Fruit fly (Drosophila melanogaster) whole organism, embryonic: ENCODE results near the gene kud.
A peak's percentile ranks its signal among the peaks of the same experiment; 100 is the strongest.

ENCODE experiments used
- Atf-2 ChIP-seq: fragments of 200-800 bp; sonication (Bioruptor generic); optimal IDR thresholded peaks from 2 replicates; lab custom pipeline; 2016; ENCODE audit warnings: missing biosample characterization, missing genetic modification characterization
- CG10462 ChIP-seq: fragments of 200-800 bp; sonication (Bioruptor generic); optimal IDR thresholded peaks from 2 replicates; lab custom pipeline; 2016; ENCODE audit warnings: missing biosample characterization, missing genetic modification characterization
- CG11247 ChIP-seq: fragments of 200-800 bp; sonication (Bioruptor generic); IDR thresholded peaks from 2 replicates; pipeline ENCODE4 v1.3.6; 2022; ENCODE audit warnings: missing biosample characterization, missing genetic modification characterization
- CG11504 ChIP-seq: fragments of 200-800 bp; sonication (Bioruptor generic); optimal IDR thresholded peaks from 3 replicates; lab custom pipeline; 2019; ENCODE audit warnings: missing biosample characterization, mild to moderate bottlenecking, missing genetic modification characterization, moderate library complexity
- CG12155 ChIP-seq: fragments of 200-800 bp; sonication (Bioruptor generic); optimal IDR thresholded peaks from 3 replicates; lab custom pipeline; 2016; ENCODE audit warnings: missing biosample characterization, missing genetic modification characterization
- CG1832 ChIP-seq: fragments of 200-800 bp; sonication (Bioruptor generic); optimal IDR thresholded peaks from 2 replicates; lab custom pipeline; 2017; ENCODE audit warnings: missing biosample characterization, mild to moderate bottlenecking, missing genetic modification characterization, inconsistent platforms
- CG18619 ChIP-seq: fragments of 200-800 bp; sonication (Bioruptor generic); optimal IDR thresholded peaks from 3 replicates; lab custom pipeline; 2017; ENCODE audit warnings: missing biosample characterization, mild to moderate bottlenecking, missing genetic modification characterization
- CG3281 ChIP-seq: fragments of 200-800 bp; sonication (Bioruptor generic); optimal IDR thresholded peaks from 3 replicates; lab custom pipeline; 2017; ENCODE audit warnings: missing biosample characterization, mild to moderate bottlenecking, missing genetic modification characterization
- CG34422 ChIP-seq: fragments of 200-800 bp; sonication (Bioruptor generic); IDR thresholded peaks from 3 replicates; pipeline ENCODE4 v1.3.6; 2022; ENCODE audit warnings: missing biosample characterization, missing genetic modification characterization
- CG4854 ChIP-seq: fragments of 200-800 bp; sonication (Bioruptor generic); optimal IDR thresholded peaks from 2 replicates; lab custom pipeline; 2016; ENCODE audit warnings: missing biosample characterization, missing genetic modification characterization, inconsistent platforms
- CG6272 ChIP-seq: fragments of 200-800 bp; sonication (Bioruptor generic); IDR thresholded peaks from 2 replicates; pipeline ENCODE4 v1.3.6; 2022; ENCODE audit warnings: missing biosample characterization, missing genetic modification characterization
- CG6791 ChIP-seq: fragments of 200-800 bp; sonication (Bioruptor generic); IDR thresholded peaks from 3 replicates; pipeline ENCODE4 v1.3.6; 2022; ENCODE audit warnings: missing biosample characterization, missing genetic modification characterization; ENCODE audit not compliant: partially characterized antibody
- CG7963 ChIP-seq: fragments of 200-800 bp; sonication (Bioruptor generic); IDR thresholded peaks from 3 replicates; pipeline ENCODE4 v1.3.6; 2022; ENCODE audit warnings: missing biosample characterization, missing genetic modification characterization; ENCODE audit not compliant: partially characterized antibody
- CG9215 ChIP-seq: fragments of 200-800 bp; sonication (Bioruptor generic); IDR thresholded peaks from 2 replicates; pipeline ENCODE4 v1.3.6; 2022; ENCODE audit warnings: missing biosample characterization, missing genetic modification characterization
- Dek ChIP-seq: fragments of 200-800 bp; sonication (Bioruptor generic); optimal IDR thresholded peaks from 3 replicates; lab custom pipeline; 2019; ENCODE audit warnings: missing biosample characterization, mild to moderate bottlenecking, missing genetic modification characterization, moderate library complexity
- Gsc ChIP-seq: fragments of 200-800 bp; sonication (Bioruptor generic); IDR thresholded peaks from 2 replicates; pipeline ENCODE4 v1.3.6; 2022; ENCODE audit warnings: missing biosample characterization, missing genetic modification characterization
- H15 ChIP-seq: fragments of 200-800 bp; sonication (Bioruptor generic); IDR thresholded peaks from 3 replicates; pipeline ENCODE4 v1.3.6; 2022; ENCODE audit warnings: missing biosample characterization, missing genetic modification characterization
- HLH54F ChIP-seq: fragments of 200-800 bp; sonication (Bioruptor generic); optimal IDR thresholded peaks from 3 replicates; lab custom pipeline; 2016; ENCODE audit warnings: missing biosample characterization, missing genetic modification characterization
- HLHmδ ChIP-seq: fragments of 200-800 bp; sonication (Bioruptor generic); optimal IDR thresholded peaks from 2 replicates; lab custom pipeline; 2018; ENCODE audit warnings: missing biosample characterization, mild to moderate bottlenecking, missing genetic modification characterization, moderate library complexity
- Hr78 ChIP-seq, 2 experiments: fragments of 200-800 bp in 1 of 2; fragments of >200 bp in 1 of 2; sonication (Bioruptor generic) in 1 of 2; optimal IDR thresholded peaks; 2 replicates each; lab custom pipeline; 2017 to 2019; ENCODE audit warnings: missing biosample characterization in 2 of 2, missing genetic modification characterization in 2 of 2, mild to moderate bottlenecking in 1 of 2, moderate library complexity in 1 of 2
- Lhr ChIP-seq: fragments of 200-800 bp; sonication (Bioruptor generic); optimal IDR thresholded peaks from 3 replicates; lab custom pipeline; 2017; ENCODE audit warnings: mild to moderate bottlenecking, missing biosample characterization, missing genetic modification reagents, missing genetic modification characterization
- MTF-1 ChIP-seq: fragments of 200-800 bp; sonication (Bioruptor generic); optimal IDR thresholded peaks from 2 replicates; lab custom pipeline; 2018; ENCODE audit warnings: missing biosample characterization, mild to moderate bottlenecking, missing genetic modification characterization, borderline replicate concordance
- Mes4 ChIP-seq: fragments of 200-800 bp; sonication (Bioruptor generic); optimal IDR thresholded peaks from 2 replicates; lab custom pipeline; 2016; ENCODE audit warnings: missing biosample characterization, missing genetic modification characterization
- NC2β ChIP-seq: fragments of 200-800 bp; sonication (Bioruptor generic); optimal IDR thresholded peaks from 2 replicates; lab custom pipeline; 2016; ENCODE audit warnings: missing biosample characterization, missing genetic modification characterization
- PHDP ChIP-seq: fragments of 200-800 bp; sonication (Bioruptor generic); optimal IDR thresholded peaks from 3 replicates; lab custom pipeline; 2018; ENCODE audit warnings: missing biosample characterization, mild to moderate bottlenecking, missing genetic modification characterization, moderate library complexity
- Sox100B ChIP-seq: fragments of 200-800 bp; sonication (Bioruptor generic); optimal IDR thresholded peaks from 3 replicates; lab custom pipeline; 2018; ENCODE audit warnings: missing biosample characterization, mild to moderate bottlenecking, missing genetic modification characterization
- abd-A ChIP-seq: fragments of 200-800 bp; sonication (Bioruptor generic); optimal IDR thresholded peaks from 3 replicates; lab custom pipeline; 2019; ENCODE audit warnings: missing biosample characterization, mild to moderate bottlenecking, missing genetic modification characterization, moderate library complexity
- ac ChIP-seq: fragments of 200-800 bp; sonication (Bioruptor generic); optimal IDR thresholded peaks from 3 replicates; lab custom pipeline; 2017; ENCODE audit warnings: missing biosample characterization, mild to moderate bottlenecking, missing genetic modification characterization
- ap ChIP-seq: fragments of 200-800 bp; sonication (Bioruptor generic); IDR thresholded peaks from 2 replicates; pipeline ENCODE4 v1.3.6; 2022; ENCODE audit warnings: missing biosample characterization, missing genetic modification characterization
- az2 ChIP-seq: fragments of 200-800 bp; sonication (Bioruptor generic); optimal IDR thresholded peaks from 3 replicates; lab custom pipeline; 2016; ENCODE audit warnings: missing biosample characterization, missing genetic modification characterization
- bab2 ChIP-seq: fragments of 200-800 bp; sonication (Bioruptor generic); optimal IDR thresholded peaks from 2 replicates; lab custom pipeline; 2016; ENCODE audit warnings: missing biosample characterization, missing genetic modification characterization
- bcd ChIP-seq: fragments of 200-800 bp; sonication (Bioruptor generic); optimal IDR thresholded peaks from 2 replicates; lab custom pipeline; 2017; ENCODE audit warnings: missing biosample characterization, mild to moderate bottlenecking, missing genetic modification characterization
- br ChIP-seq: fragments of >200 bp; optimal IDR thresholded peaks from 2 replicates; lab custom pipeline; 2017
- chn ChIP-seq: fragments of 200-800 bp; sonication (Bioruptor generic); optimal IDR thresholded peaks from 2 replicates; lab custom pipeline; 2016; ENCODE audit warnings: missing biosample characterization, missing genetic modification characterization
- crc ChIP-seq: fragments of 200-800 bp; sonication (Bioruptor generic); optimal IDR thresholded peaks from 2 replicates; lab custom pipeline; 2016; ENCODE audit warnings: missing biosample characterization, missing genetic modification characterization
- danr ChIP-seq: fragments of 200-800 bp; sonication (Bioruptor generic); IDR thresholded peaks from 2 replicates; pipeline ENCODE4 v1.3.6; 2022; ENCODE audit warnings: missing biosample characterization, missing genetic modification characterization
- dmrt11E ChIP-seq: fragments of 200-800 bp; sonication (Bioruptor generic); optimal IDR thresholded peaks from 3 replicates; lab custom pipeline; 2018; ENCODE audit warnings: missing biosample characterization, mild to moderate bottlenecking, missing genetic modification characterization, moderate library complexity
- fd102C ChIP-seq: fragments of 200-800 bp; sonication (Bioruptor generic); optimal IDR thresholded peaks from 2 replicates; lab custom pipeline; 2018; ENCODE audit warnings: missing biosample characterization, mild to moderate bottlenecking, missing genetic modification characterization, moderate library complexity
- ftz-f1 ChIP-seq: fragments of 200-800 bp; sonication (Bioruptor generic); optimal IDR thresholded peaks from 2 replicates; lab custom pipeline; 2016; ENCODE audit warnings: missing biosample characterization, missing genetic modification characterization
- fu2 ChIP-seq: fragments of 200-800 bp; sonication (Bioruptor generic); optimal IDR thresholded peaks from 2 replicates; lab custom pipeline; 2016; ENCODE audit warnings: missing biosample characterization, missing genetic modification characterization
- kay ChIP-seq: fragments of 200-800 bp; sonication (Bioruptor generic); optimal IDR thresholded peaks from 2 replicates; lab custom pipeline; 2016; ENCODE audit warnings: missing biosample characterization, missing genetic modification characterization
- lola ChIP-seq, 3 experiments: fragments of >200 bp in 2 of 3; fragments of 200-800 bp in 1 of 3; sonication (Bioruptor generic) in 1 of 3; optimal IDR thresholded peaks; 2 replicates each; lab custom pipeline; 2017 to 2019; ENCODE audit warnings: missing biosample characterization in 3 of 3, missing genetic modification characterization in 3 of 3, mild to moderate bottlenecking in 1 of 3, moderate library complexity in 1 of 3
- mld ChIP-seq: fragments of 200-800 bp; sonication (Bioruptor generic); IDR thresholded peaks from 3 replicates; pipeline ENCODE4 v1.3.6; 2022; ENCODE audit warnings: missing biosample characterization, missing genetic modification characterization; ENCODE audit not compliant: partially characterized antibody
- pho ChIP-seq: fragments of 200-800 bp; sonication (Bioruptor generic); optimal IDR thresholded peaks from 2 replicates; lab custom pipeline; 2016; ENCODE audit warnings: missing biosample characterization, missing genetic modification characterization
- psq ChIP-seq: fragments of 200-800 bp; sonication (Bioruptor generic); optimal IDR thresholded peaks from 2 replicates; lab custom pipeline; 2017; ENCODE audit warnings: missing biosample characterization, missing genetic modification characterization
- schlank ChIP-seq: fragments of 200-800 bp; sonication (Bioruptor generic); optimal IDR thresholded peaks from 2 replicates; lab custom pipeline; 2018; ENCODE audit warnings: missing biosample characterization, mild to moderate bottlenecking, missing genetic modification characterization
- sob ChIP-seq: fragments of 200-800 bp; sonication (Bioruptor generic); IDR thresholded peaks from 2 replicates; pipeline ENCODE4 v1.3.6; 2022; ENCODE audit warnings: missing biosample characterization, missing genetic modification characterization
- trem ChIP-seq: fragments of 200-800 bp; optimal IDR thresholded peaks from 3 replicates; lab custom pipeline; 2019; ENCODE audit warnings: missing biosample characterization, mild to moderate bottlenecking, missing genetic modification characterization, moderate library complexity
- tup ChIP-seq: fragments of 200-800 bp; sonication (Bioruptor generic); optimal IDR thresholded peaks from 2 replicates; lab custom pipeline; 2016; ENCODE audit warnings: missing biosample characterization, mild to moderate bottlenecking, missing genetic modification characterization, moderate library complexity
- vnd ChIP-seq: fragments of 200-800 bp; sonication (Bioruptor generic); IDR thresholded peaks from 3 replicates; pipeline ENCODE4 v1.3.6; 2022; ENCODE audit warnings: missing biosample characterization, missing genetic modification characterization; ENCODE audit not compliant: partially characterized antibody
- wdn ChIP-seq: fragments of 200-800 bp; sonication (Bioruptor generic); IDR thresholded peaks from 2 replicates; pipeline ENCODE4 v1.3.6; 2022; ENCODE audit warnings: missing biosample characterization, missing genetic modification characterization

The kud gene

dm6 chr3L:16870723-16871137 is 25.9 kb upstream of the kud start (continued):
- TF ChIP-seq CG9215 (no peak), ac (no peak), ftz-f1 (GFP tag; lab: Kevin White, UChicago) (no peak), bab2 (GFP tag; lab: Kevin White, UChicago) (no peak), ap (GFP tag; lab: Robert Waterston, UW) (no peak), kay (GFP tag; lab: Kevin White, UChicago) (no peak), br (lab: Kevin White, UChicago) (no peak), H15 (GFP tag; lab: Robert Waterston, UW) (no peak), Atf-2 (GFP tag; lab: Kevin White, UChicago) (no peak), CG3281 (peak; percentile 47), vnd (GFP tag; lab: Robert Waterston, UW) (no peak), lola (GFP tag; optimal IDR thresholded peaks at IDR 0.05; lab: Kevin White, UChicago) (peak in 1 of 3 experiments; percentile 11), psq (GFP tag; lab: Kevin White, UChicago) (no peak), fu2 (no peak), Gsc (GFP tag; lab: Robert Waterston, UW) (no peak), Mes4 (GFP tag; lab: Kevin White, UChicago) (no peak), chn (GFP tag; lab: Kevin White, UChicago) (no peak), CG1832 (GFP tag; lab: Kevin White, UChicago) (no peak), fd102C (GFP tag; lab: Kevin White, UChicago) (no peak), tup (no peak), trem (tag; lab: Kevin White, UChicago) (no peak), HLHmδ (no peak), bcd (peak; percentile 41), az2 (GFP tag; lab: Kevin White, UChicago) (peak; percentile 8), CG10462 (GFP tag; lab: Kevin White, UChicago) (no peak), CG18619 (GFP tag; lab: Kevin White, UChicago) (peak; percentile 1), crc (GFP tag; lab: Kevin White, UChicago) (no peak), Lhr (GFP tag; lab: Kevin White, UChicago) (no peak), pho (GFP tag; lab: Kevin White, UChicago) (no peak), dmrt11E (tag; lab: Kevin White, UChicago) (no peak), PHDP (tag; lab: Kevin White, UChicago) (no peak), CG12155 (GFP tag; lab: Kevin White, UChicago) (no peak), CG11247 (GFP tag; lab: Robert Waterston, UW) (no peak), CG34422 (GFP tag; lab: Robert Waterston, UW) (no peak), CG11504 (tag; lab: Kevin White, UChicago) (peak; percentile 72), schlank (tag; lab: Kevin White, UChicago) (no peak), CG6272 (GFP tag; lab: Robert Waterston, UW) (no peak), Dek (tag; lab: Kevin White, UChicago) (no peak), CG4854 (GFP tag; lab: Kevin White, UChicago) (no peak), CG6791 (GFP tag; lab: Robert Waterston, UW) (no peak), Hr78 (GFP tag; optimal IDR thresholded peaks at IDR 0.05; lab: Kevin White, UChicago) (peak in 1 of 2 experiments; percentile 0), MTF-1 (no peak), sob (GFP tag; lab: Robert Waterston, UW) (no peak), mld (no peak), HLH54F (GFP tag; lab: Kevin White, UChicago) (no peak), abd-A (no peak), wdn (GFP tag; lab: Robert Waterston, UW) (no peak), danr (no peak), NC2β (GFP tag; lab: Kevin White, UChicago) (no peak), Sox100B (GFP tag; lab: Kevin White, UChicago) (peak; percentile 55), CG7963 (GFP tag; lab: Robert Waterston, UW) (no peak)
